Worm (Caenorhabditis elegans): ENCODE data around the gene F36A4.5.

ce11 chrIV:4301202-4301601 is 35.9 kb downstream of the F36A4.5 start, which contains the start of gene lgc-22:
- no peak for TF ChIP-seq ama-1 (optimal IDR thresholded peaks at IDR 0.05)
- no peak for TF ChIP-seq hmbx-1 (tag; optimal IDR thresholded peaks at IDR 0.05)
- TF ChIP-seq scrt-1 (GFP tag; IDR thresholded peaks at IDR 0.05) = no peak
- TF ChIP-seq ets-7 (tag; optimal IDR thresholded peaks at IDR 0.05) = no peak
- no peak for TF ChIP-seq aly-1 (tag; optimal IDR thresholded peaks at IDR 0.05)
- no peak for TF ChIP-seq ceh-13 (GFP tag; optimal IDR thresholded peaks at IDR 0.05)
- TF ChIP-seq ceh-36 (tag; optimal IDR thresholded peaks at IDR 0.05) = no peak

All from whole organism, early embryonic.